Fruit fly (Drosophila melanogaster): ENCODE data around the gene sim.

Gene sim

DNA sequence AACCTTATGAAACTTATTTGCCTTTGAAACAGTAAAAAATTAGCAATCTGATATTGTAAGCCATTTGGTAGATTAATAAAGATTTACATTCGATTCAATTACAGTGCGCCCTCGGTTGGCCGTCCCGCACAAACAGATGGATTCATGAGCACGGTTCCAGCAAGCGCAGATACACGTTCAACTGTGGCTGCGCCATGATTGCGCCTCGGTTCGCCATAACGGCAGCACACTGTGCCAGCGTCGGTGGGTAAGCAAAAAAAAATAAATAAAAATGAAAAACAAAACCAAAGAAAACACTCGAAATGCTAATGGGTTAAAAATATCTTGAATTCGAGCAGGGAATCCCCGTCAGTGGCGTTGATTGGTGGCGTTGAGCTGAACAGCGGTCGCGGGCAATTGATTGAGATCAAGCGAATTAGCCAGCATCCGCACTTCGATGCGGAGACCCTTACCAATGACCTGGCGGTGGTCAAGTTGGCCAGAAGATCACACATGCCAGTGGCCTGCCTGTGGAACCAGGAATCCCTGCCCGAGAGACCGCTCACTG is 18.4 kb upstream of the sim start:
- TF ChIP-seq Clk (GFP tag; optimal IDR thresholded peaks at IDR 0.05) (no peak), toe (GFP tag; optimal IDR thresholded peaks at IDR 0.05) (no peak), CG5204 (GFP tag; optimal IDR thresholded peaks at IDR 0.05) (no peak), Hr96 (GFP tag; optimal IDR thresholded peaks at IDR 0.05) (no peak), Crg-1 (GFP tag; optimal IDR thresholded peaks at IDR 0.05) (no peak), CG7045 (GFP tag; optimal IDR thresholded peaks at IDR 0.05) (no peak), bab1 (GFP tag; optimal IDR thresholded peaks at IDR 0.05) (no peak), kay (GFP tag; ENCODE audit: borderline replicate concordance) (no peak), Mnt (GFP tag; optimal IDR thresholded peaks at IDR 0.05) (no peak), cic (GFP tag; optimal IDR thresholded peaks at IDR 0.05) (no peak), CG7101 (tag; optimal IDR thresholded peaks at IDR 0.05) (no peak), CG1620 (GFP tag; optimal IDR thresholded peaks at IDR 0.05) (no peak), CG14711 (tag; optimal IDR thresholded peaks at IDR 0.05) (no peak), CG33017 (tag; optimal IDR thresholded peaks at IDR 0.05) (no peak)

DNA sequence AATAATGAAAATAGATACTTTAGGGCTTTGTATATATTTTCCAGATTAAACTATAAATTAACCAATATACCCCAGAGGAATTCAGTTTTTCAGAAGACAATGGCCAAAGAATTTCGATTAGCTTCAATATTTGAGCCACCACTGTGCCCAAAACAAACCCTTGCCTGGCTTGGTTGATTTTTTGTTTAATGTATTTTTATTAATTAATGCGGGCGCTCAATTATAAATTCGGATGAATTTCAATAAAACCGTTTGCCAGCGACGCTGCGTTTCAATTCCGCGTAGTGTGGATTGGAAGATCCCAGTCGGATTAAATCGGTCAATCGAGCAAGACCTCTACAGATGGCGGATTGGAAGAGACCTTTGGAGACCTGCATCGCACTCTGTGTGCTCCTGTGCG is 15.8 kb upstream of the sim start, which contains the start of gene CG11670:
TSS of gene CG11670 (plus strand) at position 301 of the 400 bp plus-strand sequence.
- TF ChIP-seq CG7045 (GFP tag; optimal IDR thresholded peaks at IDR 0.05) = no peak

DNA sequence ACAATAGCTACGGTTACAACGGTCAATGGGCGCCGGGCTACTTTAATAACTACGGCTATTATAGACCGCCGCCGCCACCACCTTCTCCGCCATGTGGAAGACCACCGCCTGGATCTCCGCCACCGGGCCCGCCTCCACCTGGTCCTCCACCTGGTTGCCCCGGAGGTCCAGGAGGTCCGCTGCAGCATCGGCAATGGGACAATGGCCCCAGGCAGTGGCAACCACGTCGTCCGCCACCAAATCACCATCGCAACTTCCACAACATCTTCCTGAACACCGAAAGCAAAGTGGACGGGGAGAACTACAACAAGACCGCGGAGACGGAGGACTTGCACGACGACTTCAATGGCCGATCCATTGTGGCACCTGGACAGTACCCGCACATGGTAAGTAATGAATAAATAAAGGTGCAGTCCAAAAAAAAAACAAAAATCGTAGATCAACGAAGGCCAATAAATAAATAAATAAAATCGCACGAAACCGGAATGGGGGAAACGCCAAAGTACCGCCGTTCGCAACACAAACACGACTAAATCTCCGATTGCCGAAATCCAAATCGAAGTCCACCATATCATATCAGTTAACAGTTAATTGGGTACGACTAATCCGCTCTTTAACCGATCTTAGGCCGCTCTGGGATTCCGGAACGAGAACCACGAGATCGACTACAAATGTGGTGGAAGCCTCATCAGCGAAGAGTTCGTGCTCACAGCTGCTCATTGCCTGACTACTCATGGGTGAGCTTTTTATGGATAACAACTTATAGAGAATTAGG is 15.1 kb upstream of the sim start, which contains the start of gene snk:
TSS of gene snk (minus strand) at position 513 of the 775 bp plus-strand sequence.
- TF ChIP-seq CG5204 (GFP tag; optimal IDR thresholded peaks at IDR 0.05) = no peak
- no peak for TF ChIP-seq CG7101 (tag; optimal IDR thresholded peaks at IDR 0.05)
- TF ChIP-seq ovo (GFP tag; optimal IDR thresholded peaks at IDR 0.05) = peak; percentile 20
- TF ChIP-seq CG14711 (tag; optimal IDR thresholded peaks at IDR 0.05) = no peak
- TF ChIP-seq Crg-1 (GFP tag; optimal IDR thresholded peaks at IDR 0.05) = no peak
- TF ChIP-seq CG33017 (tag; optimal IDR thresholded peaks at IDR 0.05) = no peak
- peak; percentile 63 for TF ChIP-seq pad (GFP tag; optimal IDR thresholded peaks at IDR 0.05)
- no peak for TF ChIP-seq kay (GFP tag; ENCODE audit: borderline replicate concordance)
- TF ChIP-seq cic (GFP tag; optimal IDR thresholded peaks at IDR 0.05) = no peak
- no peak for TF ChIP-seq Mnt (GFP tag; optimal IDR thresholded peaks at IDR 0.05)
- no peak for TF ChIP-seq Clk (GFP tag; optimal IDR thresholded peaks at IDR 0.05)
- TF ChIP-seq Hr96 (GFP tag; optimal IDR thresholded peaks at IDR 0.05) = no peak
- no peak for TF ChIP-seq toe (GFP tag; optimal IDR thresholded peaks at IDR 0.05)
- no peak for TF ChIP-seq cnc (optimal IDR thresholded peaks at IDR 0.05)

DNA sequence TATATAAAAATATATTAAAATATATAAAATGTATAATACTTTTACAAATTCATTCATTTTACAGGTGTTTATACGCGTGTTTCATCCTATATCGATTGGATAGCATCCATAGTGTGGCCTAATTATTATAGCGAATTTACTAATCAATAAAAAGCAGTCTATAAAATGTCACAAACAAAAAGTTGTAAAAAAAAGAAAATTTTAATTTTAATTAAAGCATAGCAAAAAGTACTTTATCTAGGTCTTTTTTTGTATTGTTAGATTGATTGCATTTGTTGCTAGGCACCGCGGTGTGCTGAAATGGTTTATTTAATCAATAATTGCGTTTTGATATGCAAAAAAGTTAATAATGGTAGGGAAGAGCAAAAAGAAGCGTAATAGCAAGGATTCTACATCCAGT is 13.7 kb upstream of the sim start, which contains the start of gene CG45122:
TSS of gene CG45122 (plus strand) at position 301 of the 400 bp plus-strand sequence.
- TF ChIP-seq CG7045 (GFP tag; optimal IDR thresholded peaks at IDR 0.05) (no peak), CG14711 (tag; optimal IDR thresholded peaks at IDR 0.05) (no peak), CG5204 (GFP tag; optimal IDR thresholded peaks at IDR 0.05) (no peak), CG33017 (tag; optimal IDR thresholded peaks at IDR 0.05) (no peak), toe (GFP tag; optimal IDR thresholded peaks at IDR 0.05) (no peak), Crg-1 (GFP tag; optimal IDR thresholded peaks at IDR 0.05) (no peak), cnc (optimal IDR thresholded peaks at IDR 0.05) (no peak), tj (GFP tag; optimal IDR thresholded peaks at IDR 0.05) (no peak)

DNA sequence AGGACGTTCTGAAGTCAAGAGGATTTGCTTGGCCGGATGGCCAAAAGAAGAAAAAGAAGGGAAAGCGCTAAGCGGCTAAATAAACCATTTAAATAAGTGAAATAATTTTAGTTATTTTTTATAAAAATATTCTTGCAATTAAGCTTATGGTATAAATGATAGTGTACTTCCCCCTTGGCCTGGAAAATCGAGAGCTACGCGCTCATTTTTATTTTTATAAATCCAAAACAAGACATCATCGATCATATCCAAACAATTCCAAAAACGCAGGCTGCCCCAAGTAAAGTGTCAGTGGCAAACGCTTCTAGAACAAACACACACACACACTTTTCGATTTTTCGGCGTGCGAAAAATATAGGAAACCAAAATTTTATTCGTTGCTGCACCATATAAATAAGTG is 13.1 kb upstream of the sim start, which contains the start of gene Hsc70-2:
TSS of gene Hsc70-2 (plus strand) at position 301 of the 400 bp plus-strand sequence.
- TF ChIP-seq CG11617 (GFP tag; optimal IDR thresholded peaks at IDR 0.05) (no peak), CG12768 (GFP tag; optimal IDR thresholded peaks at IDR 0.05) (no peak), pad (GFP tag; optimal IDR thresholded peaks at IDR 0.05) (no peak), cic (GFP tag; optimal IDR thresholded peaks at IDR 0.05) (no peak), CG7101 (tag; optimal IDR thresholded peaks at IDR 0.05) (no peak), ovo (GFP tag; optimal IDR thresholded peaks at IDR 0.05) (no peak), CG7045 (GFP tag; optimal IDR thresholded peaks at IDR 0.05) (no peak), Hr96 (GFP tag; optimal IDR thresholded peaks at IDR 0.05) (no peak), Crg-1 (GFP tag; optimal IDR thresholded peaks at IDR 0.05) (no peak), Clk (GFP tag; optimal IDR thresholded peaks at IDR 0.05) (no peak), Mnt (GFP tag; optimal IDR thresholded peaks at IDR 0.05) (no peak)

DNA sequence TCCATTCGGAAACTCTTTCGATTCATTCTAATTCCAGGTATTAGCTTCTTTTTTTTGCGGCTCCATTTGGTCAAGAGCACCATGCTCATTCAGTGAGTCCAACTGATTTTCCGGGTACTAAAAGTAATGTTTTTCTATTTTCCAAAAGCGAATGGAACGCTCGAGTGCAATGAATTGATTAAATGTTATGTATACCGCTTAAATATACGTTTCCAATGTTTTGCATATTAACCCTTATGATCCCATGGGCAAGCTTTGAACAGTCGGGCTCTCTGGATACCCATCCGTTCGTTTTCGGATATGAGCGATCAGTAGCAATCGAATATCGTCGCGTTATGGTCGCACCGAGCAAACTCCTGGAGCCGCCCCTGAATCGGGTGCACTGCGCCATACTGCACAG is 10.1 kb upstream of the sim start, which contains the start of gene CG31157:
TSS of gene CG31157 (plus strand) at position 301 of the 400 bp plus-strand sequence.
- TF ChIP-seq Crg-1 (GFP tag; optimal IDR thresholded peaks at IDR 0.05) (no peak), kay (GFP tag; ENCODE audit: borderline replicate concordance) (no peak), cic (GFP tag; optimal IDR thresholded peaks at IDR 0.05) (no peak), CG5204 (GFP tag; optimal IDR thresholded peaks at IDR 0.05) (no peak)

DNA sequence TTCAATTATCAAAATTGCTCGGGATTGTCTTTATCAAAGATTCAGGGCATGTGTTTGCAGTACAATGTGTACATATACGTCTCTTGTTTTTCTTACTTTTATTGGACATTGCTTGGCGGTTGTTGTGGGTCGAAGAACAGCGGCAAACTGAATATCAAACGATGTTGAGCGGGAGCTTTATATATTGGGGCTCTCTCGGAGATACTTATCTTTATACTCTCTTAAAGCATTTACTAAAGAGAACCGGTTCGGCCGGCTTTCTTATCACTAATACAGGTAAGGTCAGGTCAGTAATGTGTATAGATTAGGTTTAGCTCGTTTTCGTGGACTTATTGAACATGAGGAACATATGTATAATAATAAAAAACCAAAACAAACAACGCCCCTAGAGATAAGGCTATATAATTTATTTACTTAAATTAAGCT is 6.2 kb upstream of the sim start, which contains the start of gene CG7966:
TSS of gene CG7966 (minus strand) at position 156 of the 426 bp plus-strand sequence.
- TF ChIP-seq CG7045 (GFP tag; optimal IDR thresholded peaks at IDR 0.05) (peak; percentile 3), CG33017 (tag; optimal IDR thresholded peaks at IDR 0.05) (peak; percentile 33), bab1 (GFP tag; optimal IDR thresholded peaks at IDR 0.05) (peak; percentile 93), CG7101 (tag; optimal IDR thresholded peaks at IDR 0.05) (peak; percentile 29), ovo (GFP tag; optimal IDR thresholded peaks at IDR 0.05) (peak; percentile 37), Crg-1 (GFP tag; optimal IDR thresholded peaks at IDR 0.05) (no peak), cic (GFP tag; optimal IDR thresholded peaks at IDR 0.05) (peak; percentile 52), Mnt (GFP tag; optimal IDR thresholded peaks at IDR 0.05) (peak; percentile 80), CG14711 (tag; optimal IDR thresholded peaks at IDR 0.05) (peak; percentile 12), CG12768 (GFP tag; optimal IDR thresholded peaks at IDR 0.05) (peak; percentile 10), CG1620 (GFP tag; optimal IDR thresholded peaks at IDR 0.05) (peak; percentile 16), cnc (optimal IDR thresholded peaks at IDR 0.05) (no peak), toe (GFP tag; optimal IDR thresholded peaks at IDR 0.05) (no peak)

Data from whole organism, adult.